Worm (Caenorhabditis elegans) whole organism, L3 larva: Measurements from ENCODE around the gene his-73.

Experiments used
- ama-1 ChIP-seq: fragments of 150-350 bp; optimal IDR thresholded peaks from 2 replicates; lab custom pipeline; 2018
- ceh-16 ChIP-seq: sonication (generic microtip); optimal IDR thresholded peaks from 2 replicates; lab custom pipeline; 2017; ENCODE audit warnings: missing biosample characterization, missing genetic modification characterization
- ceh-28 ChIP-seq: fragments of 150-350 bp; optimal IDR thresholded peaks from 2 replicates; lab custom pipeline; 2014; ENCODE audit warnings: missing biosample characterization, missing genetic modification reagents, missing genetic modification characterization
- ceh-82 ChIP-seq: fragments of 150-350 bp; optimal IDR thresholded peaks from 2 replicates; lab custom pipeline; 2014; ENCODE audit warnings: missing biosample characterization, missing genetic modification characterization
- ceh-9 ChIP-seq: sonication (generic microtip); optimal IDR thresholded peaks from 2 replicates; lab custom pipeline; 2018; ENCODE audit warnings: missing biosample characterization, missing genetic modification characterization
- daf-12 ChIP-seq: fragments of 150-350 bp; optimal IDR thresholded peaks from 2 replicates; lab custom pipeline; 2014; ENCODE audit warnings: missing biosample characterization, missing genetic modification reagents, missing genetic modification characterization
- egl-5 ChIP-seq: fragments of 150-350 bp; optimal IDR thresholded peaks from 2 replicates; lab custom pipeline; 2017; ENCODE audit warnings: missing biosample characterization, missing genetic modification reagents, missing genetic modification characterization, inconsistent platforms
- elt-1 ChIP-seq: fragments of 150-350 bp; optimal IDR thresholded peaks from 2 replicates; lab custom pipeline; 2014; ENCODE audit warnings: missing biosample characterization, missing genetic modification characterization
- elt-2 ChIP-seq: sonication (generic microtip); optimal IDR thresholded peaks from 2 replicates; lab custom pipeline; 2016; ENCODE audit warnings: missing genetic modification reagents, mild to moderate bottlenecking, missing genetic modification characterization, missing compliant biosample characterization
- elt-3 ChIP-seq, 3 experiments: fragments of 150-350 bp in 1 of 3; sonication (generic microtip) in 2 of 3; optimal IDR thresholded peaks; 2 replicates in 2 of 3; 4 replicates in 1 of 3; lab custom pipeline; 2014 to 2017; ENCODE audit warnings: missing biosample characterization in 3 of 3, missing genetic modification characterization in 3 of 3
- fkh-10 ChIP-seq: sonication (generic microtip); optimal IDR thresholded peaks from 2 replicates; lab custom pipeline; 2017; ENCODE audit warnings: missing biosample characterization, missing genetic modification reagents, missing genetic modification characterization
- fkh-2 ChIP-seq: fragments of 150-350 bp; optimal IDR thresholded peaks from 2 replicates; lab custom pipeline; 2014; ENCODE audit warnings: missing biosample characterization, missing genetic modification reagents, missing genetic modification characterization
- fos-1 ChIP-seq: fragments of 150-350 bp; optimal IDR thresholded peaks from 2 replicates; lab custom pipeline; 2014; ENCODE audit warnings: missing biosample characterization, missing genetic modification characterization
- hmg-11 ChIP-seq: sonication (generic microtip); optimal IDR thresholded peaks from 2 replicates; lab custom pipeline; 2016; ENCODE audit warnings: missing genetic modification characterization, missing compliant biosample characterization
- jun-1 ChIP-seq: fragments of 150-350 bp; optimal IDR thresholded peaks from 2 replicates; lab custom pipeline; 2014; ENCODE audit warnings: missing biosample characterization, missing genetic modification reagents, missing genetic modification characterization
- lin-15B ChIP-seq: fragments of 150-350 bp; optimal IDR thresholded peaks from 2 replicates; lab custom pipeline; 2014; ENCODE audit warnings: missing biosample characterization, missing genetic modification characterization
- lin-39 ChIP-seq: fragments of 150-350 bp; optimal IDR thresholded peaks from 2 replicates; lab custom pipeline; 2018; ENCODE audit warnings: missing biosample characterization, missing genetic modification reagents, missing genetic modification characterization
- lsy-12 ChIP-seq: sonication (generic microtip); optimal IDR thresholded peaks from 2 replicates; lab custom pipeline; 2016; ENCODE audit warnings: mild to moderate bottlenecking, missing genetic modification characterization, missing compliant biosample characterization
- mdl-1 ChIP-seq: fragments of 150-350 bp; optimal IDR thresholded peaks from 2 replicates; lab custom pipeline; 2014; ENCODE audit warnings: missing biosample characterization, missing genetic modification characterization
- nfya-1 ChIP-seq: sonication (generic microtip); optimal IDR thresholded peaks from 2 replicates; lab custom pipeline; 2017; ENCODE audit warnings: missing genetic modification characterization, mild to moderate bottlenecking, missing compliant biosample characterization, antibody characterized with exemption, moderate library complexity; ENCODE audit not compliant: insufficient read depth
- nhr-11 ChIP-seq: fragments of 150-350 bp; optimal IDR thresholded peaks from 2 replicates; lab custom pipeline; 2014; ENCODE audit warnings: missing biosample characterization, missing genetic modification characterization
- nhr-12 ChIP-seq: fragments of 150-350 bp; optimal IDR thresholded peaks from 2 replicates; lab custom pipeline; 2014; ENCODE audit warnings: missing biosample characterization, missing genetic modification characterization
- nhr-23 ChIP-seq: fragments of 150-350 bp; optimal IDR thresholded peaks from 2 replicates; lab custom pipeline; 2014; ENCODE audit warnings: missing biosample characterization, missing genetic modification reagents, missing genetic modification characterization
- nhr-25 ChIP-seq: sonication (generic microtip); optimal IDR thresholded peaks from 2 replicates; lab custom pipeline; 2017; ENCODE audit warnings: missing biosample characterization, missing genetic modification characterization
- nhr-28 ChIP-seq: fragments of 150-350 bp; optimal IDR thresholded peaks from 2 replicates; lab custom pipeline; 2014; ENCODE audit warnings: missing biosample characterization, missing genetic modification characterization
- nhr-43 ChIP-seq: sonication (generic microtip); optimal IDR thresholded peaks from 2 replicates; lab custom pipeline; 2016; ENCODE audit warnings: mild to moderate bottlenecking, missing genetic modification characterization, missing compliant biosample characterization; ENCODE audit not compliant: poor library complexity, severe bottlenecking
- nhr-67 ChIP-seq: fragments of 150-350 bp; optimal IDR thresholded peaks from 2 replicates; lab custom pipeline; 2014; ENCODE audit warnings: missing biosample characterization, missing genetic modification characterization
- nhr-76 ChIP-seq: fragments of 150-350 bp; sonication (generic microtip); optimal IDR thresholded peaks from 5 replicates; lab custom pipeline; 2014; ENCODE audit warnings: missing biosample characterization, missing genetic modification characterization
- nhr-77 ChIP-seq: fragments of 150-350 bp; optimal IDR thresholded peaks from 2 replicates; lab custom pipeline; 2014; ENCODE audit warnings: missing biosample characterization, missing genetic modification characterization
- pha-4 ChIP-seq: fragments of 150-350 bp; optimal IDR thresholded peaks from 2 replicates; lab custom pipeline; 2014; ENCODE audit warnings: missing biosample characterization, missing genetic modification reagents, missing genetic modification characterization
- pqm-1 ChIP-seq: fragments of 150-350 bp; optimal IDR thresholded peaks from 2 replicates; lab custom pipeline; 2017; ENCODE audit warnings: missing biosample characterization, missing genetic modification characterization, inconsistent platforms
- skn-1 ChIP-seq: fragments of 150-350 bp; optimal IDR thresholded peaks from 2 replicates; lab custom pipeline; 2014; ENCODE audit warnings: missing biosample characterization, missing genetic modification characterization
- snpc-4 ChIP-seq: fragments of 150-350 bp; optimal IDR thresholded peaks from 2 replicates; lab custom pipeline; 2014; ENCODE audit warnings: missing biosample characterization, missing genetic modification characterization
- unc-62 ChIP-seq: fragments of 150-350 bp; sonication (generic microtip); optimal IDR thresholded peaks from 4 replicates; lab custom pipeline; 2014; ENCODE audit warnings: missing biosample characterization, missing genetic modification reagents, missing genetic modification characterization
- ztf-4 ChIP-seq: fragments of 150-350 bp; optimal IDR thresholded peaks from 2 replicates; lab custom pipeline; 2014; ENCODE audit warnings: missing biosample characterization, missing genetic modification characterization

The his-73 gene

ce11 chrII:13188084-13188483 lies 4.6 kb downstream of the his-73 start:
- TF ChIP-seq egl-5 (tag; lab: Kevin White, UChicago): no peak
- TF ChIP-seq elt-2 (tag; lab: Kevin White, UChicago): no peak
- TF ChIP-seq ceh-28 (tag; lab: Kevin White, UChicago): no peak
- TF ChIP-seq lsy-12 (tag; lab: Kevin White, UChicago): no peak
- TF ChIP-seq nhr-43 (tag; lab: Kevin White, UChicago): no peak
- no peak for TF ChIP-seq ceh-16 (tag; lab: Kevin White, UChicago)

ce11 chrII:13189363-13189762 lies 5.9 kb downstream of the his-73 start:
- no peak for TF ChIP-seq ceh-28 (tag; lab: Kevin White, UChicago)
- TF ChIP-seq skn-1: no peak
- peak; percentile 79 for TF ChIP-seq pha-4 (tag; lab: Kevin White, UChicago)
- TF ChIP-seq lin-15B: peak; percentile 14
- TF ChIP-seq nhr-25: peak; percentile 61
- TF ChIP-seq lsy-12 (tag; lab: Kevin White, UChicago): no peak
- peak; percentile 70 for TF ChIP-seq unc-62 (GFP tag; lab: Kevin White, UChicago)
- no peak for TF ChIP-seq fos-1 (tag; lab: Kevin White, UChicago)
- peak; percentile 35 for TF ChIP-seq hmg-11 (tag; lab: Kevin White, UChicago)
- peak; percentile 86 for TF ChIP-seq lin-39 (tag; lab: Kevin White, UChicago)
- TF ChIP-seq egl-5 (tag; lab: Kevin White, UChicago): peak; percentile 7
- no peak for TF ChIP-seq elt-2 (tag; lab: Kevin White, UChicago)
- TF ChIP-seq snpc-4 (tag; lab: Kevin White, UChicago): peak; percentile 8

ce11 chrII:13190412-13190811 lies 6.9 kb downstream of the his-73 start:
- TF ChIP-seq nhr-11 (tag; lab: Kevin White, UChicago) (no peak), pha-4 (tag; lab: Kevin White, UChicago) (peak; percentile 37), pqm-1 (tag; lab: Kevin White, UChicago) (peak; percentile 58), elt-2 (tag; lab: Kevin White, UChicago) (peak; percentile 70), ztf-4 (tag; lab: Kevin White, UChicago) (no peak)

- TF ChIP-seq nhr-12 (tag; lab: Kevin White, UChicago): no peak
- TF ChIP-seq ztf-4 (tag; lab: Kevin White, UChicago): no peak
- TF ChIP-seq skn-1: no peak
- no peak for TF ChIP-seq daf-12 (tag; lab: Kevin White, UChicago)
- no peak for TF ChIP-seq ceh-82 (tag; lab: Kevin White, UChicago)
- no peak for TF ChIP-seq lsy-12 (tag; lab: Kevin White, UChicago)
- TF ChIP-seq lin-15B: no peak
- no peak for TF ChIP-seq nhr-23 (tag; lab: Kevin White, UChicago)
- TF ChIP-seq jun-1 (tag; lab: Kevin White, UChicago): no peak
- TF ChIP-seq lin-39 (tag; lab: Kevin White, UChicago): no peak
- no peak for TF ChIP-seq mdl-1 (tag; lab: Kevin White, UChicago)
- TF ChIP-seq elt-3 (tag; optimal IDR thresholded peaks at IDR 0.05; lab: Kevin White, UChicago): no peak
- TF ChIP-seq nhr-43 (tag; lab: Kevin White, UChicago): no peak
- no peak for TF ChIP-seq nhr-67
- no peak for TF ChIP-seq ceh-28 (tag; lab: Kevin White, UChicago)
- TF ChIP-seq egl-5 (tag; lab: Kevin White, UChicago): no peak
- no peak for TF ChIP-seq nhr-77
- no peak for TF ChIP-seq unc-62 (GFP tag; lab: Kevin White, UChicago)
- TF ChIP-seq ceh-9 (tag; lab: Kevin White, UChicago): no peak
- TF ChIP-seq, all 47 proteins: peak for 0
These were observed 10.1 kb downstream of the his-73 start for ce11 chrII:13193563-13194103.

- TF ChIP-seq fkh-2: peak; percentile 52
- TF ChIP-seq snpc-4 (tag; lab: Kevin White, UChicago): peak; percentile 6
- peak; percentile 3 for TF ChIP-seq unc-62 (GFP tag; lab: Kevin White, UChicago)
- TF ChIP-seq pha-4 (tag; lab: Kevin White, UChicago): peak; percentile 98
- peak; percentile 57 for TF ChIP-seq elt-2 (tag; lab: Kevin White, UChicago)
- TF ChIP-seq fkh-10 (GFP tag; lab: Kevin White, UChicago): peak; percentile 35
- TF ChIP-seq pqm-1 (tag; lab: Kevin White, UChicago): peak; percentile 67
- peak; percentile 12 for TF ChIP-seq lin-15B
- peak; percentile 46 for TF ChIP-seq hmg-11 (tag; lab: Kevin White, UChicago)
- peak; percentile 41 for TF ChIP-seq ama-1 (lab: Kevin White, UChicago)
- no peak for TF ChIP-seq nhr-28 (tag; lab: Kevin White, UChicago)
- TF ChIP-seq nhr-23 (tag; lab: Kevin White, UChicago): peak; percentile 1
- TF ChIP-seq mdl-1 (tag; lab: Kevin White, UChicago): no peak
- no peak for TF ChIP-seq elt-1
- peak; percentile 74 for TF ChIP-seq nfya-1 (tag; lab: Kevin White, UChicago)
- no peak for TF ChIP-seq nhr-43 (tag; lab: Kevin White, UChicago)
- no peak for TF ChIP-seq nhr-76 (tag; lab: Kevin White, UChicago)
- TF ChIP-seq egl-5 (tag; lab: Kevin White, UChicago): peak; percentile 88
These were observed 11.7 kb downstream of the his-73 start, which contains the start of gene lec-1 for ce11 chrII:13195163-13195562. lec-1 (plus strand) TSS chrII:13195549.
